Fruit fly (Drosophila melanogaster) whole organism, embryonic: ENCODE data around the gene CG10252.

Experiments
- B-H2 ChIP-seq: fragments of 200-800 bp; sonication (Bioruptor generic); optimal IDR thresholded peaks from 2 replicates; lab custom pipeline; 2018; ENCODE audit warnings: missing biosample characterization, mild to moderate bottlenecking, missing genetic modification characterization
- CG10979 ChIP-seq: fragments of 200-800 bp; sonication (Bioruptor generic); optimal IDR thresholded peaks from 2 replicates; lab custom pipeline; 2018; ENCODE audit warnings: missing biosample characterization, mild to moderate bottlenecking, missing genetic modification characterization, moderate library complexity
- CG11696 ChIP-seq: fragments of 200-800 bp; sonication (Bioruptor generic); IDR thresholded peaks from 2 replicates; pipeline ENCODE4 v1.3.6; 2022; ENCODE audit warnings: missing biosample characterization, missing genetic modification characterization
- CG11723 ChIP-seq: fragments of 200-800 bp; sonication (Bioruptor generic); optimal IDR thresholded peaks from 2 replicates; lab custom pipeline; 2017; ENCODE audit warnings: missing biosample characterization, mild to moderate bottlenecking, missing genetic modification characterization
- CG12659 ChIP-seq: fragments of 200-800 bp; sonication (Bioruptor generic); optimal IDR thresholded peaks from 3 replicates; lab custom pipeline; 2017; ENCODE audit warnings: mild to moderate bottlenecking, missing biosample characterization, missing genetic modification reagents, missing genetic modification characterization
- CG13894 ChIP-seq: fragments of 200-800 bp; sonication (Bioruptor generic); optimal IDR thresholded peaks from 3 replicates; lab custom pipeline; 2018; ENCODE audit warnings: missing biosample characterization, mild to moderate bottlenecking, missing genetic modification characterization, moderate library complexity
- CG14050 ChIP-seq: fragments of 200-800 bp; sonication (Bioruptor generic); IDR thresholded peaks from 3 replicates; pipeline ENCODE4 v1.3.6; 2022; ENCODE audit warnings: missing biosample characterization, missing genetic modification characterization
- CG17359 ChIP-seq: fragments of 200-800 bp; sonication (Bioruptor generic); optimal IDR thresholded peaks from 3 replicates; lab custom pipeline; 2018; ENCODE audit warnings: missing biosample characterization, mild to moderate bottlenecking, missing genetic modification characterization, moderate library complexity
- CG17568 ChIP-seq: fragments of 200-800 bp; sonication (Bioruptor generic); optimal IDR thresholded peaks from 2 replicates; lab custom pipeline; 2018; ENCODE audit warnings: missing biosample characterization, mild to moderate bottlenecking, missing genetic modification characterization, moderate library complexity
- CG1792 ChIP-seq: fragments of 200-800 bp; sonication (Bioruptor generic); optimal IDR thresholded peaks from 2 replicates; lab custom pipeline; 2016; ENCODE audit warnings: missing biosample characterization, missing genetic modification characterization
- CG18599 ChIP-seq: fragments of 200-800 bp; sonication (Bioruptor generic); optimal IDR thresholded peaks from 3 replicates; lab custom pipeline; 2017; ENCODE audit warnings: missing biosample characterization, missing genetic modification characterization, mild to moderate bottlenecking, moderate library complexity, missing genetic modification reagents
- CG30431 ChIP-seq: fragments of 200-800 bp; sonication (Bioruptor generic); optimal IDR thresholded peaks from 2 replicates; lab custom pipeline; 2017; ENCODE audit warnings: missing biosample characterization, missing genetic modification characterization
- CG32532 ChIP-seq: fragments of 200-800 bp; sonication (Bioruptor generic); IDR thresholded peaks from 2 replicates; pipeline ENCODE4 v1.3.6; 2022; ENCODE audit warnings: missing biosample characterization, missing genetic modification characterization
- CG3995 ChIP-seq: fragments of 200-800 bp; sonication (Bioruptor generic); optimal IDR thresholded peaks from 3 replicates; lab custom pipeline; 2016; ENCODE audit warnings: missing biosample characterization, missing genetic modification characterization
- CG4328 ChIP-seq: fragments of 200-800 bp; sonication (Bioruptor generic); optimal IDR thresholded peaks from 3 replicates; lab custom pipeline; 2017; ENCODE audit warnings: missing biosample characterization, missing genetic modification reagents, missing genetic modification characterization
- CG6175 ChIP-seq: fragments of 200-800 bp; sonication (Bioruptor generic); IDR thresholded peaks from 3 replicates; pipeline ENCODE4 v1.3.6; 2022; ENCODE audit warnings: missing biosample characterization, missing genetic modification characterization
- CG7271 ChIP-seq: fragments of 200-800 bp; sonication (Bioruptor generic); optimal IDR thresholded peaks from 2 replicates; lab custom pipeline; 2018; ENCODE audit warnings: missing biosample characterization, mild to moderate bottlenecking, missing genetic modification characterization, moderate library complexity
- CG7987 ChIP-seq: fragments of 200-800 bp; sonication (Bioruptor generic); optimal IDR thresholded peaks from 2 replicates; lab custom pipeline; 2018; ENCODE audit warnings: missing biosample characterization, mild to moderate bottlenecking, missing genetic modification characterization, moderate library complexity
- CG8944 ChIP-seq: fragments of 200-800 bp; sonication (Bioruptor generic); optimal IDR thresholded peaks from 3 replicates; lab custom pipeline; 2016; ENCODE audit warnings: missing biosample characterization, missing genetic modification characterization
- CG9609 ChIP-seq: fragments of 200-800 bp; sonication (Bioruptor generic); optimal IDR thresholded peaks from 3 replicates; lab custom pipeline; 2016; ENCODE audit warnings: missing biosample characterization, missing genetic modification characterization
- CrebB ChIP-seq: fragments of 200-800 bp; sonication (Bioruptor generic); optimal IDR thresholded peaks from 3 replicates; lab custom pipeline; 2018; ENCODE audit warnings: missing biosample characterization, mild to moderate bottlenecking, missing genetic modification characterization
- D19A ChIP-seq: fragments of 200-800 bp; optimal IDR thresholded peaks from 3 replicates; lab custom pipeline; 2019; ENCODE audit warnings: missing biosample characterization, mild to moderate bottlenecking, missing genetic modification characterization, moderate library complexity
- Dll ChIP-seq: fragments of 200-800 bp; sonication (Bioruptor generic); IDR thresholded peaks from 4 replicates; pipeline ENCODE4 v1.3.6; 2022; ENCODE audit warnings: missing biosample characterization, missing genetic modification characterization; ENCODE audit not compliant: partially characterized antibody
- Ets65A ChIP-seq: fragments of 200-800 bp; sonication (Bioruptor generic); peaks from one replicate; lab custom pipeline; 2016; ENCODE audit warnings: missing biosample characterization, missing genetic modification characterization
- Gug ChIP-seq: fragments of 200-800 bp; sonication (Bioruptor generic); IDR thresholded peaks from 4 replicates; pipeline ENCODE4 v1.3.6; 2022; ENCODE audit warnings: missing biosample characterization, missing genetic modification characterization
- Hr78 ChIP-seq, 2 experiments: fragments of 200-800 bp in 1 of 2; fragments of >200 bp in 1 of 2; sonication (Bioruptor generic) in 1 of 2; optimal IDR thresholded peaks; 2 replicates each; lab custom pipeline; 2017 to 2019; ENCODE audit warnings: missing biosample characterization in 2 of 2, missing genetic modification characterization in 2 of 2, mild to moderate bottlenecking in 1 of 2, moderate library complexity in 1 of 2
- Sry-δ ChIP-seq: fragments of 200-800 bp; sonication (Bioruptor generic); optimal IDR thresholded peaks from 2 replicates; lab custom pipeline; 2016; ENCODE audit warnings: missing biosample characterization, missing genetic modification characterization
- Taf1 ChIP-seq: fragments of 200-800 bp; sonication (Bioruptor generic); IDR thresholded peaks from 2 replicates; pipeline ENCODE4 v1.3.6; 2022; ENCODE audit warnings: missing biosample characterization, missing genetic modification characterization
- bcd ChIP-seq: fragments of 200-800 bp; sonication (Bioruptor generic); optimal IDR thresholded peaks from 2 replicates; lab custom pipeline; 2017; ENCODE audit warnings: missing biosample characterization, mild to moderate bottlenecking, missing genetic modification characterization
- cg ChIP-seq: fragments of 200-800 bp; sonication (Bioruptor generic); optimal IDR thresholded peaks from 3 replicates; lab custom pipeline; 2019; ENCODE audit warnings: missing biosample characterization, mild to moderate bottlenecking, missing genetic modification characterization, moderate library complexity
- crc ChIP-seq: fragments of 200-800 bp; sonication (Bioruptor generic); optimal IDR thresholded peaks from 2 replicates; lab custom pipeline; 2016; ENCODE audit warnings: missing biosample characterization, missing genetic modification characterization
- crp ChIP-seq, 2 experiments: fragments of 200-800 bp; sonication (Bioruptor generic); optimal IDR thresholded peaks; 2 replicates in 1 of 2; 3 replicates in 1 of 2; lab custom pipeline; 2017; ENCODE audit warnings: missing biosample characterization in 2 of 2, missing genetic modification characterization in 2 of 2, mild to moderate bottlenecking in 1 of 2, moderate library complexity in 1 of 2
- dimm ChIP-seq: fragments of 200-800 bp; sonication (Bioruptor generic); IDR thresholded peaks from 2 replicates; pipeline ENCODE4 v1.3.6; 2022; ENCODE audit warnings: missing biosample characterization, missing genetic modification characterization
- fd3F ChIP-seq: fragments of 200-800 bp; sonication (Bioruptor generic); optimal IDR thresholded peaks from 2 replicates; lab custom pipeline; 2018; ENCODE audit warnings: missing biosample characterization, mild to moderate bottlenecking, missing genetic modification characterization, moderate library complexity
- fu2 ChIP-seq: fragments of 200-800 bp; sonication (Bioruptor generic); optimal IDR thresholded peaks from 2 replicates; lab custom pipeline; 2016; ENCODE audit warnings: missing biosample characterization, missing genetic modification characterization
- hth ChIP-seq: fragments of >200 bp; optimal IDR thresholded peaks from 2 replicates; lab custom pipeline; 2017; ENCODE audit warnings: inconsistent platforms
- kay ChIP-seq: fragments of 200-800 bp; sonication (Bioruptor generic); optimal IDR thresholded peaks from 2 replicates; lab custom pipeline; 2016; ENCODE audit warnings: missing biosample characterization, missing genetic modification characterization
- maf-S ChIP-seq: fragments of 200-800 bp; sonication (Bioruptor generic); optimal IDR thresholded peaks from 2 replicates; lab custom pipeline; 2016; ENCODE audit warnings: missing biosample characterization, missing genetic modification characterization
- oc ChIP-seq: fragments of 200-800 bp; sonication (Bioruptor generic); optimal IDR thresholded peaks from 2 replicates; lab custom pipeline; 2018; ENCODE audit warnings: missing biosample characterization, mild to moderate bottlenecking, missing genetic modification characterization, moderate library complexity
- pros ChIP-seq: fragments of 200-800 bp; sonication (Bioruptor generic); optimal IDR thresholded peaks from 3 replicates; lab custom pipeline; 2019; ENCODE audit warnings: missing biosample characterization, mild to moderate bottlenecking, missing genetic modification characterization, moderate library complexity
- psq ChIP-seq: fragments of 200-800 bp; sonication (Bioruptor generic); optimal IDR thresholded peaks from 2 replicates; lab custom pipeline; 2017; ENCODE audit warnings: missing biosample characterization, missing genetic modification characterization
- pum ChIP-seq: fragments of 200-800 bp; sonication (Bioruptor generic); optimal IDR thresholded peaks from 2 replicates; lab custom pipeline; 2016; ENCODE audit warnings: missing biosample characterization, missing genetic modification characterization
- salm ChIP-seq: fragments of 200-800 bp; sonication (Bioruptor generic); optimal IDR thresholded peaks from 2 replicates; lab custom pipeline; 2018; ENCODE audit warnings: missing biosample characterization, mild to moderate bottlenecking, missing genetic modification characterization
- sc ChIP-seq, 3 experiments: fragments of >200 bp in 2 of 3; fragments of 200-800 bp in 1 of 3; sonication (Bioruptor generic) in 1 of 3; optimal IDR thresholded peaks; 2 replicates in 2 of 3; 3 replicates in 1 of 3; lab custom pipeline; 2017; ENCODE audit warnings: mild to moderate bottlenecking in 1 of 3, missing biosample characterization in 1 of 3, missing genetic modification characterization in 1 of 3, missing genetic modification reagents in 1 of 3
- tio ChIP-seq: fragments of 200-800 bp; sonication (Bioruptor generic); optimal IDR thresholded peaks from 2 replicates; lab custom pipeline; 2017; ENCODE audit warnings: missing biosample characterization, missing genetic modification characterization, inconsistent platforms
- twi ChIP-seq: fragments of 200-800 bp; optimal IDR thresholded peaks from 2 replicates; lab custom pipeline; 2019; ENCODE audit warnings: missing biosample characterization, mild to moderate bottlenecking, missing genetic modification characterization, moderate library complexity
- usp ChIP-seq: fragments of >200 bp; optimal IDR thresholded peaks from 2 replicates; lab custom pipeline; 2017; ENCODE audit warnings: missing biosample characterization, missing genetic modification characterization
- wdn ChIP-seq: fragments of 200-800 bp; sonication (Bioruptor generic); IDR thresholded peaks from 2 replicates; pipeline ENCODE4 v1.3.6; 2022; ENCODE audit warnings: missing biosample characterization, missing genetic modification characterization
- zfh1 ChIP-seq: fragments of 200-800 bp; sonication (Bioruptor generic); IDR thresholded peaks from 3 replicates; pipeline ENCODE4 v1.3.6; 2022; ENCODE audit warnings: missing biosample characterization, missing genetic modification characterization

Gene CG10252

DNA sequence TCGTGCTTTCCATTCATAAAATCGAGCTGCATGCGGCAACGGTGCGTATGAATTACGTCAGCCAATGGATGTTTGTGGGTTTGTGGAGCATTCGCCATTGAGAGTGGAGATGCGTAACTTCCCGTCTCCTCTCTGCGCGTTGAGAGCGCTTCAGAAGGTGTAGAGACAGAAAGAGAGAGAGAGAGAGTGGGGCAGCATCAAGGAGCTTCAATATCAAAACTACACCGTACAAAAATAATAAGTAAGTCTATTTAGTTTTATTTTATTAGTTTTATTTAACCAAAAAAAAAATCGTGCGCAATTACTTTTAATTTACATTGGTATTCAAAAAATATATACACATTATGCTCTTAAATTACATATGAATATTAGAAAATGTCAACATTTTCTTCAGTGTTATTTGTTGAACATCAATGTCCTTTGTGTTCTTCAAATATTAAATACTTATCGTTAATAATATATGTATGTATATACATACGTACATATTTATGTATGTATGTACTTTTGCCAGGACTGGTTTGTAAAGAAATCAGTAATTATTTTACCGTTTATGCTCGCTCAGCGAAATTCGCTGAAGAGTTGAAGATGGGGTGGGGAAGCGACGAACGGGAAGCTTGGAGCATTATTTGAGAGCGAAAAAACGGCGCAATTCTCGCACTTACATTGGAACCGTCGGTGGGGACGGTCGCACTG, 26.8 kb upstream of the CG10252 start, which contains the start of gene CG10365 (continued):
- TF ChIP-seq salm (tag; lab: Kevin White, UChicago) (peak; percentile 83), CG32532 (GFP tag; lab: Robert Waterston, UW) (peak; percentile 91), Dll (GFP tag; lab: Robert Waterston, UW) (no peak), pros (GFP tag; lab: Kevin White, UChicago) (no peak), CG3995 (GFP tag; lab: Kevin White, UChicago) (no peak), psq (peak; percentile 52), CG10979 (tag; lab: Kevin White, UChicago) (peak; percentile 82), crc (no peak), CG14050 (GFP tag; lab: Robert Waterston, UW) (peak; percentile 70; the same call in 2 of the 3 replicates), oc (tag; lab: Kevin White, UChicago) (peak; percentile 79), CG7987 (no peak), kay (peak; percentile 40), CG7271 (tag; lab: Kevin White, UChicago) (no peak), CG17568 (GFP tag; lab: Kevin White, UChicago) (peak; percentile 55), dimm (GFP tag; lab: Robert Waterston, UW) (peak; percentile 59), CG30431 (GFP tag; lab: Kevin White, UChicago) (no peak), CG9609 (no peak), Sry-δ (GFP tag; lab: Kevin White, UChicago) (no peak), CG17359 (tag; lab: Kevin White, UChicago) (peak; percentile 93), CG12659 (GFP tag; lab: Kevin White, UChicago) (peak; percentile 93), D19A (peak; percentile 76), crp (GFP tag; optimal IDR thresholded peaks at IDR 0.05; lab: Kevin White, UChicago) (peak in 1 of 2 experiments; percentile 46), sc (optimal IDR thresholded peaks at IDR 0.05; lab: Kevin White, UChicago) (no peak), sc (GFP tag; optimal IDR thresholded peaks at IDR 0.05; lab: Kevin White, UChicago) (peak; percentile 24), Ets65A (no peak), CG13894 (peak; percentile 86), Taf1 (GFP tag; lab: Robert Waterston, UW) (no peak), Gug (no peak), CrebB (tag; lab: Kevin White, UChicago) (peak; percentile 72), twi (no peak), CG11696 (GFP tag; lab: Robert Waterston, UW) (peak; percentile 70), CG8944 (GFP tag; lab: Kevin White, UChicago) (no peak), CG4328 (GFP tag; lab: Kevin White, UChicago) (peak; percentile 58), wdn (GFP tag; lab: Robert Waterston, UW) (peak; percentile 70), Hr78 (GFP tag; optimal IDR thresholded peaks at IDR 0.05; lab: Kevin White, UChicago) (peak in 1 of 2 experiments; percentile 33), tio (GFP tag; lab: Kevin White, UChicago) (peak; percentile 59), CG6175 (0 out of 3 replicates have a peak, but pooled peaks have one; percentile 46), cg (no peak), fd3F (GFP tag; lab: Kevin White, UChicago) (peak; percentile 90), zfh1 (0 out of 3 replicates have a peak, but pooled peaks have one; percentile 50), fu2 (GFP tag; lab: Kevin White, UChicago) (no peak), usp (GFP tag; lab: Kevin White, UChicago) (no peak), CG1792 (GFP tag; lab: Kevin White, UChicago) (no peak), pum (GFP tag; lab: Kevin White, UChicago) (no peak), CG11723 (GFP tag; lab: Kevin White, UChicago) (no peak), CG18599 (peak; percentile 95), B-H2 (GFP tag; lab: Kevin White, UChicago) (peak; percentile 59), maf-S (GFP tag; lab: Kevin White, UChicago) (no peak), hth (lab: Kevin White, UChicago) (no peak), bcd (GFP tag; lab: Kevin White, UChicago) (peak; percentile 80)
